Fruit fly (Drosophila melanogaster): ENCODE data around the gene Hsp23.

Hsp23 gene

dm6 chr3L:9366850-9367430 lies 14.7 kb upstream of the Hsp23 start, which contains the start of the genes Klp67A and CG4452 (continued):
- TF ChIP-seq Atf3 (GFP tag; optimal IDR thresholded peaks at IDR 0.05) (no peak), ind (GFP tag; optimal IDR thresholded peaks at IDR 0.05) (peak; percentile 36), Dll (GFP tag; IDR thresholded peaks at IDR 0.05; ENCODE audit: partially characterized antibody) (peak; percentile 96), CG42726 (GFP tag; IDR thresholded peaks at IDR 0.05; ENCODE audit: partially characterized antibody) (peak; percentile 56), gfzf (GFP tag; optimal IDR thresholded peaks at IDR 0.05) (peak; percentile 3), CG18764 (GFP tag; optimal IDR thresholded peaks at IDR 0.05) (peak; percentile 17), CG15601 (tag; optimal IDR thresholded peaks at IDR 0.05) (peak; percentile 60), PHDP (tag; optimal IDR thresholded peaks at IDR 0.05) (peak; percentile 47), Ets97D (GFP tag; optimal IDR thresholded peaks at IDR 0.05) (peak; percentile 67), CG14965 (GFP tag; optimal IDR thresholded peaks at IDR 0.05; ENCODE audit: borderline replicate concordance) (no peak), CG1529 (GFP tag; optimal IDR thresholded peaks at IDR 0.05) (no peak), E2f2 (GFP tag; IDR thresholded peaks at IDR 0.05) (peak; percentile 69; the same call in 1 of the 2 replicates), cas (GFP tag; IDR thresholded peaks at IDR 0.05) (no peak), HHEX (GFP tag; optimal IDR thresholded peaks at IDR 0.05) (no peak), Fer1 (GFP tag; optimal IDR thresholded peaks at IDR 0.05) (peak; percentile 16), CG10654 (GFP tag; optimal IDR thresholded peaks at IDR 0.05) (peak; percentile 20), grau (tag; optimal IDR thresholded peaks at IDR 0.05) (peak; percentile 51), gsb-n (tag; optimal IDR thresholded peaks at IDR 0.05) (peak; percentile 62), CG33557 (GFP tag; optimal IDR thresholded peaks at IDR 0.05) (peak; percentile 55), bbx (GFP tag; IDR thresholded peaks at IDR 0.05; ENCODE audit: partially characterized antibody) (peak; percentile 86), Scr (GFP tag; IDR thresholded peaks at IDR 0.05; ENCODE audit: partially characterized antibody) (peak; percentile 97), row (GFP tag; IDR thresholded peaks at IDR 0.05) (peak; percentile 72), ttk (GFP tag; IDR thresholded peaks at IDR 0.05) (no peak), CG2889 (GFP tag; IDR thresholded peaks at IDR 0.05) (0 out of 3 replicates have a peak, but pooled peaks have one; percentile 45), CG12391 (tag; optimal IDR thresholded peaks at IDR 0.05) (peak; percentile 76), ewg (GFP tag; optimal IDR thresholded peaks at IDR 0.05) (peak; percentile 50), ems (GFP tag; optimal IDR thresholded peaks at IDR 0.05) (no peak), amos (GFP tag; IDR thresholded peaks at IDR 0.05; ENCODE audit: partially characterized antibody) (peak; percentile 87), dpn (GFP tag; optimal IDR thresholded peaks at IDR 0.05) (peak in 1 of 2 experiments; percentile 26), CG1602 (GFP tag; optimal IDR thresholded peaks at IDR 0.05) (peak; percentile 34), knrl (GFP tag; IDR thresholded peaks at IDR 0.05; ENCODE audit: partially characterized antibody) (peak; percentile 93), CG8290 (GFP tag; optimal IDR thresholded peaks at IDR 0.05) (peak; percentile 43), CG8290 (tag; optimal IDR thresholded peaks at IDR 0.05) (peak in 1 of 2 experiments; percentile 63), dmrt99B (tag; optimal IDR thresholded peaks at IDR 0.05) (no peak), fu2 (GFP tag; optimal IDR thresholded peaks at IDR 0.05) (no peak), CG17186 (GFP tag; optimal IDR thresholded peaks at IDR 0.05) (peak; percentile 55), fd102C (GFP tag; optimal IDR thresholded peaks at IDR 0.05) (no peak), Sry-δ (GFP tag; optimal IDR thresholded peaks at IDR 0.05) (peak; percentile 88), slp2 (GFP tag; optimal IDR thresholded peaks at IDR 0.05) (no peak), CG11456 (GFP tag; IDR thresholded peaks at IDR 0.05) (0 out of 3 replicates have a peak, but pooled peaks have one; percentile 4), CG9727 (GFP tag; optimal IDR thresholded peaks at IDR 0.05) (peak; percentile 67), dan (GFP tag; IDR thresholded peaks at IDR 0.05) (no peak), sug (tag; optimal IDR thresholded peaks at IDR 0.05) (peak; percentile 53), CG14050 (GFP tag; IDR thresholded peaks at IDR 0.05) (0 out of 3 replicates have a peak, but pooled peaks have one; percentile 9), CG13894 (tag; optimal IDR thresholded peaks at IDR 0.05) (peak; percentile 32), BEAF-32 (GFP tag; optimal IDR thresholded peaks at IDR 0.05) (peak; percentile 98), zfh1 (GFP tag; IDR thresholded peaks at IDR 0.05) (0 out of 3 replicates have a peak, but pooled peaks have one; percentile 18), CG18599 (GFP tag; optimal IDR thresholded peaks at IDR 0.05) (peak; percentile 45), CG4707 (GFP tag; optimal IDR thresholded peaks at IDR 0.05) (no peak)

Data from whole organism, embryonic.